Fruit fly (Drosophila melanogaster) whole organism, embryonic: Measurements from ENCODE around the gene Esyt2.
A peak's percentile ranks its signal among the peaks of the same experiment; 100 is the strongest.

Experiments
- ATbp ChIP-seq: fragments of 200-800 bp; sonication (Bioruptor generic); optimal IDR thresholded peaks from 2 replicates; lab custom pipeline; 2017; ENCODE audit warnings: missing biosample characterization, mild to moderate bottlenecking, missing genetic modification characterization, missing genetic modification reagents
- Asciz ChIP-seq: fragments of 200-800 bp; sonication (Bioruptor generic); optimal IDR thresholded peaks from 2 replicates; lab custom pipeline; 2017; ENCODE audit warnings: missing biosample characterization, mild to moderate bottlenecking, missing genetic modification characterization, missing genetic modification reagents
- C15 ChIP-seq: fragments of 200-800 bp; sonication (Bioruptor generic); IDR thresholded peaks from 3 replicates; pipeline ENCODE4 v1.3.6; 2022; ENCODE audit warnings: missing biosample characterization, missing genetic modification characterization
- CG11456 ChIP-seq: fragments of 200-800 bp; sonication (Bioruptor generic); IDR thresholded peaks from 3 replicates; pipeline ENCODE4 v1.3.6; 2022; ENCODE audit warnings: missing biosample characterization, missing genetic modification characterization
- CG11560 ChIP-seq: fragments of 200-800 bp; sonication (Bioruptor generic); IDR thresholded peaks from 3 replicates; pipeline ENCODE4 v1.3.6; 2022; ENCODE audit warnings: missing biosample characterization, missing genetic modification characterization
- CG12071 ChIP-seq: fragments of 200-800 bp; sonication (Bioruptor generic); optimal IDR thresholded peaks from 3 replicates; lab custom pipeline; 2018; ENCODE audit warnings: missing biosample characterization, mild to moderate bottlenecking, missing genetic modification characterization
- CG12155 ChIP-seq: fragments of 200-800 bp; sonication (Bioruptor generic); optimal IDR thresholded peaks from 3 replicates; lab custom pipeline; 2016; ENCODE audit warnings: missing biosample characterization, missing genetic modification characterization
- CG13894 ChIP-seq: fragments of 200-800 bp; sonication (Bioruptor generic); optimal IDR thresholded peaks from 3 replicates; lab custom pipeline; 2018; ENCODE audit warnings: missing biosample characterization, mild to moderate bottlenecking, missing genetic modification characterization, moderate library complexity
- CG14014 ChIP-seq: fragments of 200-800 bp; sonication (Bioruptor generic); IDR thresholded peaks from 2 replicates; pipeline ENCODE4 v1.3.6; 2022; ENCODE audit warnings: missing biosample characterization, missing genetic modification characterization
- CG14441 ChIP-seq: fragments of 200-800 bp; sonication (Bioruptor generic); IDR thresholded peaks from 2 replicates; pipeline ENCODE4 v1.3.6; 2022; ENCODE audit warnings: missing biosample characterization, missing genetic modification characterization
- CG15601 ChIP-seq: fragments of 200-800 bp; sonication (Bioruptor generic); optimal IDR thresholded peaks from 3 replicates; lab custom pipeline; 2019; ENCODE audit warnings: missing biosample characterization, mild to moderate bottlenecking, missing genetic modification characterization, moderate library complexity
- CG18619 ChIP-seq: fragments of 200-800 bp; sonication (Bioruptor generic); optimal IDR thresholded peaks from 3 replicates; lab custom pipeline; 2017; ENCODE audit warnings: missing biosample characterization, mild to moderate bottlenecking, missing genetic modification characterization
- CG2678 ChIP-seq: fragments of 200-800 bp; sonication (Bioruptor generic); optimal IDR thresholded peaks from 3 replicates; lab custom pipeline; 2019; ENCODE audit warnings: missing biosample characterization, mild to moderate bottlenecking, missing genetic modification characterization, moderate library complexity
- CG2889 ChIP-seq: fragments of 200-800 bp; sonication (Bioruptor generic); IDR thresholded peaks from 3 replicates; pipeline ENCODE4 v1.3.6; 2022; ENCODE audit warnings: missing biosample characterization, missing genetic modification characterization
- CG32532 ChIP-seq: fragments of 200-800 bp; sonication (Bioruptor generic); IDR thresholded peaks from 2 replicates; pipeline ENCODE4 v1.3.6; 2022; ENCODE audit warnings: missing biosample characterization, missing genetic modification characterization
- CG3281 ChIP-seq: fragments of 200-800 bp; sonication (Bioruptor generic); optimal IDR thresholded peaks from 3 replicates; lab custom pipeline; 2017; ENCODE audit warnings: missing biosample characterization, mild to moderate bottlenecking, missing genetic modification characterization
- CG4424 ChIP-seq: fragments of 200-800 bp; sonication (Bioruptor generic); optimal IDR thresholded peaks from 3 replicates; lab custom pipeline; 2016; ENCODE audit warnings: missing biosample characterization, missing genetic modification characterization
- CG6654 ChIP-seq: fragments of 200-800 bp; sonication (Bioruptor generic); optimal IDR thresholded peaks from 2 replicates; lab custom pipeline; 2017; ENCODE audit warnings: missing biosample characterization, mild to moderate bottlenecking, missing genetic modification characterization
- CG6813 ChIP-seq: fragments of 200-800 bp; sonication (Bioruptor generic); optimal IDR thresholded peaks from 2 replicates; lab custom pipeline; 2017; ENCODE audit warnings: missing biosample characterization, missing genetic modification characterization, mild to moderate bottlenecking, moderate library complexity, missing genetic modification reagents
- CG9932 ChIP-seq: fragments of 200-800 bp; sonication (Bioruptor generic); IDR thresholded peaks from 2 replicates; pipeline ENCODE4 v1.3.6; 2022; ENCODE audit warnings: missing biosample characterization, missing genetic modification characterization
- Dbx ChIP-seq: fragments of 200-800 bp; sonication (Bioruptor generic); IDR thresholded peaks from 3 replicates; pipeline ENCODE4 v1.3.6; 2022; ENCODE audit warnings: missing biosample characterization, missing genetic modification characterization
- H15 ChIP-seq: fragments of 200-800 bp; sonication (Bioruptor generic); IDR thresholded peaks from 3 replicates; pipeline ENCODE4 v1.3.6; 2022; ENCODE audit warnings: missing biosample characterization, missing genetic modification characterization
- Hr51 ChIP-seq, 2 experiments: fragments of 200-800 bp; sonication (Bioruptor generic); optimal IDR thresholded peaks; 2 replicates in 1 of 2; 3 replicates in 1 of 2; lab custom pipeline; 2016 to 2018; ENCODE audit warnings: missing biosample characterization in 2 of 2, missing genetic modification characterization in 2 of 2, mild to moderate bottlenecking in 1 of 2, moderate library complexity in 1 of 2
- Jarid2 ChIP-seq: fragments of 200-800 bp; sonication (Bioruptor generic); optimal IDR thresholded peaks from 3 replicates; lab custom pipeline; 2017; ENCODE audit warnings: mild to moderate bottlenecking, missing biosample characterization, missing genetic modification reagents, missing genetic modification characterization
- Six4 ChIP-seq: fragments of 200-800 bp; sonication (Bioruptor generic); optimal IDR thresholded peaks from 2 replicates; lab custom pipeline; 2016; ENCODE audit warnings: missing biosample characterization, missing genetic modification characterization
- Sox102F ChIP-seq: fragments of 200-800 bp; sonication (Bioruptor generic); optimal IDR thresholded peaks from 2 replicates; lab custom pipeline; 2018; ENCODE audit warnings: missing biosample characterization, mild to moderate bottlenecking, missing genetic modification characterization, moderate library complexity
- Xrp1 ChIP-seq: fragments of 200-800 bp; sonication (Bioruptor generic); IDR thresholded peaks from 2 replicates; pipeline ENCODE4 v1.3.6; 2022; ENCODE audit warnings: missing biosample characterization, missing genetic modification characterization
- ap ChIP-seq: fragments of 200-800 bp; sonication (Bioruptor generic); IDR thresholded peaks from 2 replicates; pipeline ENCODE4 v1.3.6; 2022; ENCODE audit warnings: missing biosample characterization, missing genetic modification characterization
- ci ChIP-seq: fragments of 200-800 bp; sonication (Bioruptor generic); IDR thresholded peaks from 3 replicates; pipeline ENCODE4 v1.3.6; 2022; ENCODE audit warnings: missing biosample characterization, missing genetic modification characterization
- crol ChIP-seq: fragments of 200-800 bp; sonication (Bioruptor generic); IDR thresholded peaks from 2 replicates; pipeline ENCODE4 v1.3.6; 2022; ENCODE audit warnings: missing biosample characterization, missing genetic modification characterization
- dpn ChIP-seq, 2 experiments: fragments of 200-800 bp; sonication (Bioruptor generic); optimal IDR thresholded peaks; 3 replicates each; lab custom pipeline; 2016; ENCODE audit warnings: missing biosample characterization in 2 of 2, missing genetic modification characterization in 2 of 2
- dysf ChIP-seq: fragments of 200-800 bp; sonication (Bioruptor generic); IDR thresholded peaks from 3 replicates; pipeline ENCODE4 v1.3.6; 2022; ENCODE audit warnings: missing biosample characterization, missing genetic modification characterization
- fd96Cb ChIP-seq: fragments of 200-800 bp; sonication (Bioruptor generic); optimal IDR thresholded peaks from 2 replicates; lab custom pipeline; 2018; ENCODE audit warnings: missing biosample characterization, mild to moderate bottlenecking, missing genetic modification characterization, moderate library complexity
- ftz-f1 ChIP-seq: fragments of 200-800 bp; sonication (Bioruptor generic); optimal IDR thresholded peaks from 2 replicates; lab custom pipeline; 2016; ENCODE audit warnings: missing biosample characterization, missing genetic modification characterization
- nom ChIP-seq: fragments of 200-800 bp; sonication (Bioruptor generic); optimal IDR thresholded peaks from 2 replicates; lab custom pipeline; 2017; ENCODE audit warnings: missing biosample characterization, missing genetic modification characterization, mild to moderate bottlenecking, moderate library complexity, missing genetic modification reagents
- prd ChIP-seq, 3 experiments: fragments of >200 bp in 2 of 3; fragments of 200-800 bp in 1 of 3; sonication (Bioruptor generic) in 1 of 3; optimal IDR thresholded peaks in 2 of 3; IDR thresholded peaks in 1 of 3; 2 replicates in 2 of 3; 3 replicates in 1 of 3; pipeline versions ENCODE4 v1.3.6 to Lab custom; 2017 to 2022; ENCODE audit warnings: missing biosample characterization in 1 of 3, missing genetic modification characterization in 1 of 3
- pum ChIP-seq: fragments of 200-800 bp; sonication (Bioruptor generic); optimal IDR thresholded peaks from 2 replicates; lab custom pipeline; 2016; ENCODE audit warnings: missing biosample characterization, missing genetic modification characterization
- ranshi ChIP-seq: fragments of 200-800 bp; sonication (Bioruptor generic); IDR thresholded peaks from 2 replicates; pipeline ENCODE4 v1.3.6; 2022; ENCODE audit warnings: missing biosample characterization, missing genetic modification characterization
- repo ChIP-seq: fragments of 200-800 bp; sonication (Bioruptor generic); optimal IDR thresholded peaks from 2 replicates; lab custom pipeline; 2016; ENCODE audit warnings: missing biosample characterization, missing genetic modification characterization
- so ChIP-seq: fragments of 200-800 bp; sonication (Bioruptor generic); IDR thresholded peaks from 3 replicates; pipeline ENCODE4 v1.3.6; 2022; ENCODE audit warnings: missing biosample characterization, missing genetic modification characterization
- sob ChIP-seq: fragments of 200-800 bp; sonication (Bioruptor generic); IDR thresholded peaks from 2 replicates; pipeline ENCODE4 v1.3.6; 2022; ENCODE audit warnings: missing biosample characterization, missing genetic modification characterization
- stc ChIP-seq: fragments of 200-800 bp; sonication (Bioruptor generic); IDR thresholded peaks from 2 replicates; pipeline ENCODE4 v1.3.6; 2022; ENCODE audit warnings: missing biosample characterization, missing genetic modification characterization
- toy ChIP-seq: fragments of 200-800 bp; sonication (Bioruptor generic); IDR thresholded peaks from 2 replicates; pipeline ENCODE4 v1.3.6; 2022; ENCODE audit warnings: missing biosample characterization, missing genetic modification characterization
- ttk ChIP-seq: fragments of 200-800 bp; sonication (Bioruptor generic); IDR thresholded peaks from 2 replicates; pipeline ENCODE4 v2.1.2; 2022; ENCODE audit warnings: missing biosample characterization, missing genetic modification characterization
- unpg ChIP-seq: fragments of 200-800 bp; sonication (Bioruptor generic); optimal IDR thresholded peaks from 3 replicates; lab custom pipeline; 2018; ENCODE audit warnings: missing biosample characterization, mild to moderate bottlenecking, missing genetic modification characterization, moderate library complexity
- vvl ChIP-seq: fragments of 200-800 bp; sonication (Bioruptor generic); IDR thresholded peaks from 2 replicates; pipeline ENCODE4 v1.3.6; 2022; ENCODE audit warnings: missing biosample characterization, missing genetic modification characterization
- z ChIP-seq: fragments of 200-800 bp; sonication (Bioruptor generic); IDR thresholded peaks from 3 replicates; pipeline ENCODE4 v1.3.6; 2022; ENCODE audit warnings: missing biosample characterization, missing genetic modification characterization
- zf30C ChIP-seq: fragments of 200-800 bp; sonication (Bioruptor generic); optimal IDR thresholded peaks from 3 replicates; lab custom pipeline; 2018; ENCODE audit warnings: missing biosample characterization, mild to moderate bottlenecking, missing genetic modification characterization
- zfh1 ChIP-seq: fragments of 200-800 bp; sonication (Bioruptor generic); IDR thresholded peaks from 3 replicates; pipeline ENCODE4 v1.3.6; 2022; ENCODE audit warnings: missing biosample characterization, missing genetic modification characterization
- zfh2 ChIP-seq: fragments of 200-800 bp; sonication (Bioruptor generic); optimal IDR thresholded peaks from 2 replicates; lab custom pipeline; 2016; ENCODE audit warnings: missing biosample characterization, missing genetic modification characterization

Esyt2 gene

dm6 chr3R:24544388-24544787, at the start of gene Esyt2 (continued):
- TF ChIP-seq vvl (GFP tag; lab: Robert Waterston, UW) (peak; percentile 62), Jarid2 (GFP tag; lab: Kevin White, UChicago) (peak; percentile 5), CG9932 (peak; percentile 78), CG4424 (no peak), CG6813 (GFP tag; lab: Kevin White, UChicago) (peak; percentile 62), CG13894 (tag; lab: Kevin White, UChicago) (peak; percentile 18), CG18619 (GFP tag; lab: Kevin White, UChicago) (peak; percentile 45), nom (GFP tag; lab: Kevin White, UChicago) (no peak), CG2889 (GFP tag; lab: Robert Waterston, UW) (no peak), CG6654 (GFP tag; lab: Kevin White, UChicago) (no peak), Six4 (GFP tag; lab: Kevin White, UChicago) (no peak), CG2678 (tag; lab: Kevin White, UChicago) (peak; percentile 64), C15 (GFP tag; lab: Robert Waterston, UW) (no peak), CG14014 (GFP tag; lab: Robert Waterston, UW) (peak; percentile 28; the same call in 1 of the 2 replicates), CG12071 (GFP tag; lab: Kevin White, UChicago) (peak; percentile 33), zfh1 (GFP tag; lab: Robert Waterston, UW) (peak; percentile 6; the same call in 1 of the 3 replicates), Dbx (peak; percentile 37; the same call in 1 of the 3 replicates), CG11456 (peak; percentile 53; the same call in 2 of the 3 replicates), CG11560 (no peak), ranshi (GFP tag; lab: Robert Waterston, UW) (peak; percentile 48; the same call in 1 of the 2 replicates), ATbp (peak; percentile 13), so (peak; percentile 55; the same call in 2 of the 3 replicates), sob (GFP tag; lab: Robert Waterston, UW) (peak; percentile 37; the same call in 1 of the 2 replicates), fd96Cb (peak; percentile 3), z (GFP tag; lab: Robert Waterston, UW) (peak; percentile 95), CG32532 (peak; percentile 74), ap (peak; percentile 43; the same call in 1 of the 2 replicates), unpg (GFP tag; lab: Kevin White, UChicago) (peak; percentile 55), CG12155 (GFP tag; lab: Kevin White, UChicago) (peak; percentile 1), crol (GFP tag; lab: Robert Waterston, UW) (peak; percentile 55; the same call in 1 of the 2 replicates), Sox102F (GFP tag; lab: Kevin White, UChicago) (peak; percentile 55), dysf (GFP tag; lab: Robert Waterston, UW) (peak; percentile 60; the same call in 1 of the 3 replicates), CG14441 (GFP tag; lab: Robert Waterston, UW) (peak; percentile 53), ttk (GFP tag; lab: Robert Waterston, UW) (no peak), Asciz (GFP tag; lab: Kevin White, UChicago) (peak; percentile 4), ftz-f1 (GFP tag; lab: Kevin White, UChicago) (peak; percentile 42), zf30C (GFP tag; lab: Kevin White, UChicago) (no peak), pum (no peak), toy (GFP tag; lab: Robert Waterston, UW) (0 out of 2 replicates have a peak, but pooled peaks have one; percentile 35), repo (GFP tag; lab: Kevin White, UChicago) (no peak), ci (GFP tag; lab: Robert Waterston, UW) (peak; percentile 52; the same call in 2 of the 3 replicates), H15 (0 out of 3 replicates have a peak, but pooled peaks have one; percentile 47), prd (optimal IDR thresholded peaks at IDR 0.05; lab: Kevin White, UChicago) (no peak), prd (GFP tag; IDR thresholded peaks at IDR 0.05; lab: Robert Waterston, UW) (peak; percentile 27; the same call in 1 of the 3 replicates), zfh2 (peak; percentile 34), dpn (GFP tag; optimal IDR thresholded peaks at IDR 0.05; lab: Kevin White, UChicago) (peak in 1 of 2 experiments; percentile 12), Hr51 (GFP tag; optimal IDR thresholded peaks at IDR 0.05; lab: Kevin White, UChicago) (peak in 1 of 2 experiments; percentile 57), Xrp1 (GFP tag; lab: Robert Waterston, UW) (peak; percentile 23; the same call in 1 of the 2 replicates), stc (GFP tag; lab: Robert Waterston, UW) (peak; percentile 46; the same call in 1 of the 2 replicates), CG3281 (peak; percentile 54), CG15601 (no peak)
